Fruit fly (Drosophila melanogaster): Measurements from ENCODE around the gene Inx6.
A peak's percentile ranks its signal among the peaks of the same experiment; 100 is the strongest.
"Not testable (repeated sequence)": the region's sequence is repeated elsewhere in the genome, so short reads cannot be mapped to it uniquely, and the experiment has no call there.

Inx6 gene

DNA sequence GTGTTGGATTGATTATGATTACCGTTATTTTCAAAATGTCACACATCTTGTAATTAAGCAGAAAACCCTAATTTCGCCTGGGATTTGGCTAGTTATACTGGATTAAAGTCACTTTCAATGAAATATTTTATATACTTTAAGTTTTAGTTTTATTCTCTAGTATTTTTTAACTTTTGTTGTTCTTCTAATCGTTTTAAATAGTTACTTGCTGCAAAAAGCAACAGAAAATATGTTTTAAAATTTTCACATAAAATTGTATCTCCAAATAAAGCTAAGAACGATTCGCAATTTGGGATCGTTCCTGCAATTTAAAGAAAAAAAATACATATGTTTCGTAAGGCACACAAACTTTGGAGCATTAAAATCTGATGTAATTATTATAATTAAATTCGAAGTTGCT is at the start of gene Inx6:
TSS of gene Inx6 (minus strand) at position 101 of the 400 bp plus-strand sequence.
- TF ChIP-seq CG8478 (optimal IDR thresholded peaks at IDR 0.05) (no peak), CTCF (optimal IDR thresholded peaks at IDR 0.05) (no peak)

DNA sequence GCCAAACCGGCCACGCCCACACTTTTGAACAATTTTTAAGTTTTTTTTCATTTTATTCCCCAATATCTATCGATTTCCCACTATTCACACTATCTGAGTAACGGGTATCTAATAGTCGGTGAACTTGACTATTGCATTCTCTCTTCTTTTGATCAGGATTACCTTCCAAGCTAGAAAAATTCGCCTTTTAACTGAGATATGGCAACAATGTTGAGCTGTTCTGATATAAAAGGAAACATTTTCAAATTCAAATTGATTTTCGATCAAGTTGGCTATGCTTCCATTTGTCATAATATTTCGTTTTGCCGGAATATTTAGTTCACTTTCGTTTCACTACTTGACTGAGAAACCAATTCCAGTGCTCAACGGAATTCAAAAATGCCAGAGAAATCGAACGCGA is 10.6 kb downstream of the Inx6 start, which contains the start of gene CG42577:
TSS of gene CG42577 (plus strand) at position 301 of the 400 bp plus-strand sequence.
- TF ChIP-seq CTCF, CG8478 (optimal IDR thresholded peaks at IDR 0.05): not testable (repeated sequence)

DNA sequence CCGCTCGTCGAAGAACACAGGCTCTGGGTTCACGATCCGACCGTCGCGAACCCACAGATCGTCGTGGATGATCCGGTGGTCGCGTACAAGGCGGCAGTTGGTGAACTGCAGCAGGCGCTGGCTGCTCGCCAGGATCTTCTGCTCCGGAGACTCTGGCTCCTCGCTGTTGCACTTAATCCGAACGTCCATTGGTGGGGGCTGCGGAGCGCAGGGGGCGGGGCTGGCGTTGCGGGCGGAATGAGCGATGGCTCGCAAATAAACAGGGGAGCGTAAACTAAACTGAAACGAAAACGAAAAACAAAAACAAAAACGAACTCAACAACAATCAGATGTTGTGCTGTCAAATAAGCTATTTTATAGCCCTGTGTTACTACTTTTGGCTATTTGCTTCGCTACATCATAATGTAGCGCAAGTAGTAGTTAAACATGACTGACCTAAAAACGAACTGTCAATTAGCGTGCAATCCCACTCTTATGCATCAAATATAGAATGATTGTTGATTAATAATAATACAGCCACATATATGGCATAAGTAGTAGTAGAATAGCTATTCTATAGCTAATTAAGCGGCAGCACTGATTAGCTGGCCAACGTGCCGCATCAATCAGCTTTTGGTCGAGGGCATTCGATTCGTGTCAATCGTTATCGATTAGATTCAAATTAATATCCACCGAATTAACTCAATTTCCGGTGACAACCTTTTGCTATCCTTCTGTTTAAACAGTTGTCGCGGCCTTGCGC is 12.5 kb downstream of the Inx6 start, which contains the start of gene CG17065:
TSS of gene CG17065 (minus strand) at position 351 of the 742 bp plus-strand sequence.
- TF ChIP-seq CG8478 (optimal IDR thresholded peaks at IDR 0.05): no peak
- TF ChIP-seq CTCF (optimal IDR thresholded peaks at IDR 0.05): peak in 1 of 2 experiments; percentile 23

DNA sequence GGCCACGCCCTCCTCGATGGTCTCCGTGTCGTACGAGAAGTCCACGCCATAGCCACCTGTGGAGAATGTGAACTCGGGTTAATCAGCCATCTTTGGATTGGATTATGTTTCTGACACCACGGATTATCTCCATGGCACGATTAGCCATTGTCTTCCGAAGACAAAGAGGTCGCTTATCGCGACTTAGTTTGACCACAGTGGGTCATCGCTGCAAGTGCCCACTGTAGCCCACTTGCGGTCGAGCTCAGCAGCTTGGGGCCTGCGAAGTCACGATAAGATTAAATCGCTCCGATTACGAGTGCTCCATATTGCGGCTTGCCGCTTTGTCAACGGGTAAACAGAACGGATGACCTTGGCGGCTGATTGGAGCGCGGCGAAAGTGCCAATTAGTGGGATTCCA is 13.6 kb downstream of the Inx6 start:
- TF ChIP-seq CTCF (optimal IDR thresholded peaks at IDR 0.05) (no peak), CG8478 (optimal IDR thresholded peaks at IDR 0.05) (no peak)

DNA sequence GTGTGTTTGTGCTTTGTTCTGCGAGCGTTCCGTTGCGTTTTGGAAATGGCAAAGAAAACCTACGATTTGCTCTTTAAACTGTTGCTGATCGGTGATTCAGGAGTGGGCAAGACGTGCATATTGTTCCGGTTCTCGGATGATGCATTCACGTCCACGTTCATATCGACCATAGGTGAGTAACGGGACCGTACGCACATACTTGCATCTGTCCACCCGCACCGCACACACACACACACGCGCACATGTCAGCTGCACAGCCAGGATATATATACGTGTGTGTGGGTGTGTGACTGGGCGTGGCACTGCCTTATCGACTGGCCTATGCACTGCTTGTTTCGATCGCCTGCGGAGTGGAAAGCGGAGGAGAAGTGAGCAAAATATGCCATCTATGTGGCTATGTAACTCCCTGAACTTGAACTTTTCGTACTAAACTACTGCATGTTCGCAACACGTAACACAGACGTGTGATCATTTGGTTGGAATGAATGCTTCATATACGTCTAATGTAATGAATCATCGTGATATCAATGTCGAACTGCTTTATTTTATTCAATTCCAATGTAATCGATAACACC is 17.9 kb downstream of the Inx6 start:
- TF ChIP-seq CG8478 (optimal IDR thresholded peaks at IDR 0.05) (no peak), CTCF (optimal IDR thresholded peaks at IDR 0.05) (no peak)

DNA sequence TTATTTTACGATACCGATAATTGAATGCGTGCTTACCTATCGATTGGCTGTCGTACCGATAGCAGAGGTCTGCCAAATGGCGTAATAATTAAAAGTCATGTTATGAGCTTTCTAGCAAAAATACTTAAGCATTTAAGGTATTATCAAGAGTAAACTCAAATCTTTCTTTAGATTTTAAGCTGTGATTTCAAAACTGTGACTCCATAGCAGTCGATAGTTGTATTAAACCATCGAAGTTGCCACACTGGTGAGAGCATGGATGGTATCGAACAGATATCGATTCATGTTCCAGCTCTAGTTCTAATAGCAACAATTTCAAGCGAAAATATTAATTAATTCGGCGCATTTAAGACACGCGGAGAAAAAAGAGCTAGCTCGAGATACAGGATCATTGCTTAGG is 18.5 kb downstream of the Inx6 start, which contains the start of the genes CG17068 and Rab10:
TSS of gene CG17068 (minus strand) at position 25 of the 400 bp plus-strand sequence.
TSS of gene Rab10 (plus strand) at position 270 of the 400 bp plus-strand sequence.
- TF ChIP-seq CG8478 (optimal IDR thresholded peaks at IDR 0.05): no peak

DNA sequence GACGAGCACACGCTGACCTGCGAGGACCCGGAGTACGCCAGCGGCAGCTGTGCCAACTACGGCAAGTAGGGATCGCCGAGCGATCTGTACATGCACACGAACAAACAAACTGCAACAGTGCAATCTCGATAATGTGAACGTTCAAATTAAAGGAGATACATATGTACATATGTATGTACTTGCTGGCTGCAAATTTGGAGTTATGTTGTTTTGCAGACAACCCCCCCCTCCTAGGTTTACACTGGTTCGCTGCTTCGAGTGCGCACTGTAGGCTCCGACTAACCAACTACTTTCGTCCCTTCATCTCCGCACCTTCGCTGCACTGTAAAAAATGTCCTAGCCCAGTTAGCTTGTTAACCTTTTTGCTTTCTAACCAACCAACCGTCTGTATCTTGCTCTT is 21.9 kb downstream of the Inx6 start:
- no peak for TF ChIP-seq CG8478 (optimal IDR thresholded peaks at IDR 0.05)
- no peak for TF ChIP-seq CTCF (optimal IDR thresholded peaks at IDR 0.05)

DNA sequence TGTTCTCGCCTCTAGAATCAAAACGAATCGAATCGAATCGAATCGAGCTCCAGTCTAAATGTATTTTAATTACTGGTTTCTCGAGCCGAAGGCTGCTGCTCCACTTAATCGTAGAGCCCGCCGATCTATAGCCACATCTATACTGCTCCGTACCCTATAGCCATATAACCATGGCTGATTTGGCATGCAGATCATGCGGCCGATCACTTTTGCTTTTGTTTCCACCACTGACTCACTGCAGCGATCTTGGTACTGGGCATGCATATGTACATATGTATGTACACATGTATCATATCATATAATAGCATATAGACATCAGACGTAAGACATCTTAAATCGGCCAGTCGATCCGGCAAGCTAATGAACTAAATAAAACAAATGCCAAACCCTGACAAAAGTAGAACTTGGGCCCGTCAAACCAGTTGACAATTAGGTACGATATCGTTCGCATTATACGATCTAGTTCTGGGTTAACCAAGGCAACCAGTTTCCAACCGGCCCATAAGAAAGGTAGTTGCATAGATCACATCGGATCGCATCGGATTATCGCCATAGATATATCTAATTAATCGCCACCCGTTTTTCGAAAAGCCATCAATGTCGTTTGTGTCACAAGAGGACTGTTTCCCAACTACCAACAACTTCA is 24.2 kb downstream of the Inx6 start:
- no peak for TF ChIP-seq CTCF (optimal IDR thresholded peaks at IDR 0.05)
- TF ChIP-seq CG8478 (optimal IDR thresholded peaks at IDR 0.05): no peak

DNA sequence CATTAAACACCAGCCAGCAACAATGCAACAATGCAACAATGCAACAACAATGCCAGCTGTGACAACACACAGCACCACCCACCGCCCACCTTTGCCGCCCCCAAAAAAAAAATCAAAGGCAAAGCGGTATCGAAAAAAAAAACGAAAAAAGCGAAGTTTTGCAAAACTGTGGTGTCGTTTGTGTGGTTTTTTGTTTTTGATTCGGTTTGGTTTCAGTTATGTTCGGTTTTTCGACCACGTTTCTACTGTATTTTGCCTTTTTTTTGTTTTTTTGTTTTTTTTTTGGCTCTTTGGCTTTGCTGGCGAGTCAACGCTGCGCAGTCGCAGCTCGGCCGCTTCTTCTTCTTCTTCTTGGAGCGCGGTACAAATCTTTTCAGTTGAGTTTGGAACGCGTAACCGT is 25.3 kb downstream of the Inx6 start, which contains the start of gene Peritrophin-A:
TSS of gene Peritrophin-A (plus strand) at position 370 of the 400 bp plus-strand sequence.
- no peak for TF ChIP-seq CTCF (optimal IDR thresholded peaks at IDR 0.05)
- no peak for TF ChIP-seq CG8478 (optimal IDR thresholded peaks at IDR 0.05)

DNA sequence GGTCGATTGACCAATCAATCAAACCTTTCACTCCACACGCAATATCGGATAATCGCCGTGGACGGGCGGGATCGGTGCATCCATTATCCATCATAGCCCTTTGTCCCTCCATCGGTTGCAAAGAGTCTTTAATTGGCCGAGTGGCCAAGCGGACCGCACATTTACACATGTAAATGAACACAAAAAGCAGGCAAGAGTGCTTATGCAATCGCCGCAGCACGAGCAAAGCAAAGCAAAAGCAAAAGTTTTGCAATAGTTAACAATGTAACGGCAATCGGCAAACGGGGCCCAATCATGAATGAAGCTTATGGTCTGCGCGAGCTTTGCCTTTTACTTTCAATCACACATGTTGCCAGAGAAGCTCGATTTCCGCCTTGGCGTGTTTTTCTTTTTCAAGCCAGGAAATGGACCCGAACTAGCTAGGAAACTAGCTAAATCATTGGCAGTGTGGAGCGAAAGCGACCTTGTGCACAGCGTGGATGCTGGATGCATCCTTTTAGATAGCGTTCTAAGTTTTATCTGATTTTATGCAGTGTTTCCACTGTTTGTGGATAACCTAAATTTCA is 26.2 kb downstream of the Inx6 start:
- TF ChIP-seq CTCF (optimal IDR thresholded peaks at IDR 0.05) (no peak), CG8478 (optimal IDR thresholded peaks at IDR 0.05) (no peak)

DNA sequence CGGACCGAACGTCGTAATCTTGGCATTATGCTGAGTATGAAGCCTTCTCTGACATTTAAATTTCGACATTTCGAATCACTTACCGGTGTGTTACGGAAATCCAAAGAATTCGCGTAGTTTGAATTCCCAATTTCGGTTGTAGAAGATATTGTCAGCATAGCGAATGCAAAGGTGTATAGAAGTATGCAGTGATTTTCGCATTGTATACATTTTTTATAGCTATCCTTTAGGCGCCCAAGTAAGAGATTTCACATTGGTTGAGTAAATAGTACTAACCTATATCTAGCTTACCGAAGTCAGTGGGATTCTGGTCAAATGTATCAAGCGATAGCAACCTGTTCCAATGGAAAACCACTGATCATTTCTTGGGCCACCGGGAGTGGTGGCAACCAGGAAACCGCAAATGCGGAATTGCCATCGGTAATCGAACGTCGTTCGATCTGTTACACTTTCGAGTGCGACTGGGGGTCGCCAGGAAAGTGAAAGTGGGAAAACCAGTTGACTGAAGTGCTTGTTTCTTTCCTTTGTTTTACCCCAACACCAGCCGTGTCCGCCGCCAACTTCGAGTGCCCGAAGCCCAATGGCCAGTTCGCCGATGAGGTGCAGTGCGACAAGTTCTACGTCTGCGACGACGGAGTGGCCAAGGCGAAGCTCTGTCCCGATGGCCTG is 28.9 kb downstream of the Inx6 start:
- TF ChIP-seq CTCF (optimal IDR thresholded peaks at IDR 0.05) (no peak), CG8478 (optimal IDR thresholded peaks at IDR 0.05) (no peak)

DNA sequence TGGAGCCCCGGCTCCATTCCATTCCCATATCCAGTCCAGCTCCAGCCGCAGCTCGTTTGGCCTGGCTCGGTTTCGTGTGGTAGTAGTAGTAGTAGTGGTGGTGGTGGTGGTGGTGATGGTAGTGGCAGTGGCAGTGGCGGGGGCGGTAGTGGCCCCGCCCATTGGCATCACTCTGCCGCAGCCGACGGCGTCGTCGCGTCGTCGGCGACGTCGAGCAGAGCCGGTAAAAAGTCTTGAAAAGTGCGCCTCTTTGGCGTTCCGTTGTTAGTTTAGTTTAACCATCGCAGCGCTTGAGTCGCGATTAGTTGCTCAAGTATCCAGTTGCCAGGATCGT is 30.0 kb downstream of the Inx6 start, which contains the start of gene obst-A:
TSS of gene obst-A (plus strand) at position 248 of the 334 bp plus-strand sequence.
- TF ChIP-seq CG8478 (optimal IDR thresholded peaks at IDR 0.05): no peak
- no peak for TF ChIP-seq CTCF (optimal IDR thresholded peaks at IDR 0.05)

DNA sequence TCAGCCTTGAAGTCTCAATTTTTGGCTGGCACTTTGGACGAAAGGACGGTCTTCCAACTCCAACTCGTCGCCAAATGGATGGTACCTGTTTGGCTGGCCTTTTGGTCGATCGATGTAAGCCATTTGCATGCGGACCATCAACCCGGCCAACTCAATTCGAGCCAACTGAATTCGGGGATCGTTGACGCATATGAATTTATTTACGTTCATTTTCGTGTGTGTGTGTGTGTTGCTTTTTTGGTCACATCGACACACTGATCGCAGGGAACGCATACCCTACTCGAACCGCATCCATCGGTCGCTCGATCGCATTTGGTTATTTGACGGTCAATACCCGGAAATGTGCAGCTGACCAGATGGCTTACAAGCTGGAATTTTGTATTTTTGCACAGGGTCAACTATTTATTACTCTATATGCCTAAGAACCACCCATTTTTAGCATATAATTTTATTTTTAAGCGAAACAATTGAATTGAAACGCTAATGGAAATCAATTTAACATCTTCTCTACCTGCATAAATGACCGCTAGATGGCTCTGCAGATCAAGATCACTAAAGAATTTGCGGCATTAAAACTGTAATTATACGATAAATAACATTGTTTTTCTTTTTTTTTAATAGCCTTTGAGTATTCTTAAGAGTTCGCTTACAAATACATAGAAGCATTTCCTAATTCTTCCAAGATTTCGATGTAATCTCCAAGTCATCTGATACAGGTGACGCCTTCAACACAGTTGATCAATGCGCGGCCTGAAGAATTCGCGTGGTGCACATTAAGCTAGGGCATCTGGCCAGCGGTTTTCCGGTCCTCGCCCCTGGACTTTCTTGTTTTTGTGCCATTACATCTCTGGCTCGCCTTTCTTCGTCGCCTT is 30.6 kb downstream of the Inx6 start:
- TF ChIP-seq CG8478 (optimal IDR thresholded peaks at IDR 0.05) (no peak), CTCF (optimal IDR thresholded peaks at IDR 0.05) (peak; percentile 56 to 71)

DNA sequence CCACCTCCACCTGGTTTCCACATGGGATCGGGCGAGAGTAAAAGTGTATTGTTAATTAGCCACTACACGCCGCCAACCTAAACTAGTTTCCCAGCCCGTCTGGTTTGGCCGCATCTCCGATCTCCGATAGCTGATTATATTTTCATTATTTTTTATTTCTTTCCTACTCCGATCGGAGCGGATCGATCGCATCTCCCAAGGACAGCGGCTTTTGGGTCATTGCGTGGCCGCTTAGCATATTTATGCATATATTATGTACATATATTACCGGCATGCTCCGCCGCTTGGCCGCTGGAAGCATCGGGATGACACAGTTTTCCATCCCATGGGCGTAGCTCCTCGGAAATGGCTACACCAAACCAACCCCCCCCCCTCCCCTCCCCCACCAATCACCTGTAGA is 31.7 kb downstream of the Inx6 start:
- no peak for TF ChIP-seq CG8478 (optimal IDR thresholded peaks at IDR 0.05)
- no peak for TF ChIP-seq CTCF (optimal IDR thresholded peaks at IDR 0.05)
